Worm (Caenorhabditis elegans): ENCODE results near the gene tut-1.

Gene tut-1

DNA sequence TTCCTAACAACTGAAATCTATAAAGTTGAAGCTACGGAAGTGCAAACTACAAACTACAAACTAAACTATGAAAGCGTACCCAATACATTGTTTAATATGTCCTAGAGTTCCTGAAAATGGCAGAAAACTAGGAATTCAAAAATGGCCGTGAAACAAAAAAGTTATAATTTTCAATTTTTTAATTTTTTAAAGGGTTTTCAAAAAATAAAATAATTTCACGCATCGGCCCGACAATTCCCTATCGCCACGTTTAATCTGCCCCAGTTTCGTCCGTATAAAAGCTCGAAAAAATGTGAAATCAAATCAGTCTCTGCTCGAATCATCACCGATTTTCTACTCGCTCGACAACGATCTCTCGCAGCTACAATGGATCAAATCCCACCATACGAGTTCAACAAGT lies 37.2 kb upstream of the tut-1 start, which contains the start of gene Y38C1AA.7:
Gene Y38C1AA.7, plus strand, starts transcription at position 301 of the 400 bp plus-strand sequence.
- TF ChIP-seq xbp-1 (tag; optimal IDR thresholded peaks at IDR 0.05), result no peak
- no peak for TF ChIP-seq fkh-4 (tag; optimal IDR thresholded peaks at IDR 0.05; ENCODE audit: borderline replicate concordance)
- TF ChIP-seq C34B4.2 (tag; optimal IDR thresholded peaks at IDR 0.05), result no peak
- TF ChIP-seq dsc-1 (tag; optimal IDR thresholded peaks at IDR 0.05), result no peak
- TF ChIP-seq lin-39 (tag; optimal IDR thresholded peaks at IDR 0.05), result no peak
- no peak for TF ChIP-seq sptf-1 (tag; optimal IDR thresholded peaks at IDR 0.05)

ce11 chrIV:157809-158208 lies 36.3 kb upstream of the tut-1 start, which contains the start of gene gegf-1:
gegf-1 (minus strand) TSS chrIV:157909.
- TF ChIP-seq dsc-1 (tag; optimal IDR thresholded peaks at IDR 0.05), result no peak
- TF ChIP-seq blmp-1 (tag; optimal IDR thresholded peaks at IDR 0.05), result no peak
- no peak for TF ChIP-seq C04F5.9 (tag; optimal IDR thresholded peaks at IDR 0.05)
- no peak for TF ChIP-seq tlp-1 (tag; optimal IDR thresholded peaks at IDR 0.05)
- TF ChIP-seq grh-1 (GFP tag; IDR thresholded peaks at IDR 0.05), result no peak
- TF ChIP-seq xbp-1 (tag; optimal IDR thresholded peaks at IDR 0.05), result no peak
- no peak for TF ChIP-seq ceh-82 (tag; optimal IDR thresholded peaks at IDR 0.05)
- no peak for TF ChIP-seq nhr-84 (tag; optimal IDR thresholded peaks at IDR 0.05)
- no peak for TF ChIP-seq hlh-17 (GFP tag; optimal IDR thresholded peaks at IDR 0.05; ENCODE audit: borderline replicate concordance)
- no peak for TF ChIP-seq rnt-1 (tag; optimal IDR thresholded peaks at IDR 0.05)
- TF ChIP-seq mef-2 (tag; optimal IDR thresholded peaks at IDR 0.05), result no peak
- no peak for TF ChIP-seq vab-15 (tag; optimal IDR thresholded peaks at IDR 0.05)
- TF ChIP-seq ceh-90 (tag; optimal IDR thresholded peaks at IDR 0.05), result no peak
- TF ChIP-seq nhr-77 (tag; optimal IDR thresholded peaks at IDR 0.05), result no peak
- no peak for TF ChIP-seq skn-1 (tag; optimal IDR thresholded peaks at IDR 0.05)
- no peak for TF ChIP-seq elt-3 (tag; optimal IDR thresholded peaks at IDR 0.05)

ce11 chrIV:149794-150193 lies 28.3 kb upstream of the tut-1 start:
- TF ChIP-seq lin-15B (tag; optimal IDR thresholded peaks at IDR 0.05), result no peak
- no peak for TF ChIP-seq fkh-8 (tag; optimal IDR thresholded peaks at IDR 0.05)
- no peak for TF ChIP-seq irx-1 (tag; optimal IDR thresholded peaks at IDR 0.05)
- no peak for TF ChIP-seq hpl-2 (GFP tag; optimal IDR thresholded peaks at IDR 0.05)
- TF ChIP-seq sox-4 (tag; optimal IDR thresholded peaks at IDR 0.05), result no peak
- TF ChIP-seq nhr-84 (tag; optimal IDR thresholded peaks at IDR 0.05), result no peak
- no peak for TF ChIP-seq lir-3 (tag; optimal IDR thresholded peaks at IDR 0.05; ENCODE audit: poor library complexity)
- no peak for TF ChIP-seq mdl-1 (tag; optimal IDR thresholded peaks at IDR 0.05)

DNA sequence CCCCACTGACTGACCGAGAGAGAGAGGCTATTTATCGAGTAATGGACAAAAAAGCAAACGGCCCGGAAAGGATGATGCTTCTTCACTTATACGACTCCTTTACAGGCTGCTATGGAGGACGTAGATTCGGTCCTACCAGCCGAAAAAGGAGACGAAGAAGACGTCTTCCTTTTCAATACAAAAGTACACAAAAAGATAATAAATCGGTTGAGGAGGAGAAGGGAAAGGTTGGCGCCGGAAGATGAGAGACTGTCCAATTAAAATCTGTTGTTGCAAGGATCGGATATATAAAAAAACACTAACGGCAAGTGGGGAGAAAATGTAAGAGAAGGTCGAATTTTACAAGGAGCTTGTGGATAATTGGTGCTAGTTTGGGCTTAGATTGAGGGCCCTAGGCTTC lies 27.2 kb upstream of the tut-1 start:
- TF ChIP-seq lin-14 (GFP tag; optimal IDR thresholded peaks at IDR 0.05) (no peak), sptf-1 (tag; optimal IDR thresholded peaks at IDR 0.05) (no peak), mdl-1 (tag; optimal IDR thresholded peaks at IDR 0.05) (no peak), ceh-63 (GFP tag; optimal IDR thresholded peaks at IDR 0.05) (no peak), blmp-1 (tag; optimal IDR thresholded peaks at IDR 0.05) (peak; percentile 5)

DNA sequence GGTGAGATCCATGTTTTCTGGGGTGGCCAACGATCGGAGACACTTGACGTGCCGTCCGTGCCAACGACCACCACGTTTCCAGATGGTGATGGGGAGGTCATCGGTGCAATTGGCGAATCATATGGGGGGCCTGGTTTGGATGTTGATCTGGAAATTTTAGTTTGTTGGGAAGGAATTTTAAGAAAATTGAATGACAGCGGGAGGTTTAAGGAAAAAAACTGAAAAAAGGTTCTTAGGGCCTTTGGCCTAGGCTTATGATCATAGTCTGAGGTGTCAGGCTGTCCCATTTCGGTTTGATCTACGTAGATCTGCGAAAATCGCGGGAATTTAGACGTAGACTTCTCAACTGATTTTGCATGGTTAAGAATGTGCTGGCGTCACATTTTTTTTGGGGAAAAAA lies 26.3 kb upstream of the tut-1 start, which contains the start of gene col-99:
Gene col-99, minus strand, starts transcription at position 101 of the 400 bp plus-strand sequence.
- no peak for TF ChIP-seq hlh-17 (GFP tag; optimal IDR thresholded peaks at IDR 0.05; ENCODE audit: borderline replicate concordance)

DNA sequence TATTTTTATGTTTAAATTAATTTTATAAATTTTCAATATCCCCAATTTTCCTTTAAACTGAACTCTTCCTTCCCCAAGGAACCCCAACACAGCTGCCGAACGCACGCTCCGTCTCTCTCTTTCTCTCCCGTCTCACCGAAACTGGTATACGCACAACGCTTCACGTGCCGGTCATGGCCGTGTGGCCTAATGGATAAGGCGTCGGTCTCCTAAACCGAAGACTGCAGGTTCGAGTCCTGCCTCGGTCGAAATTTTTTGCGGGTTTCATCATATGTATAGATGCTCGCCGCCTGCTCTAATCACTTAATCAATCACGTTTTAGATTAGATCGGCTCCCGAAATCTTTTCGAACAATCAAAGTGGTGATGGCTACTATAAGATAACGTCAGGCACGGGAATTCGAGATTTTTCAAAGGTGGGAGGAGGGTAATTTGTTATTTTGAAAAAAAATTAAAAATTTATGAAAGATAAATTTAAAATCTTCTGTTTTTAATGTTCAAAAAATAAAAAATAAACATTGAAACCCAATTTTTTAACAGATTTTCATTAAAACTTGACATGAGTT lies 22.4 kb upstream of the tut-1 start:
- TF ChIP-seq C34B4.2 (tag; optimal IDR thresholded peaks at IDR 0.05) (no peak), unc-62 (GFP tag; optimal IDR thresholded peaks at IDR 0.05) (no peak), lin-13 (GFP tag; optimal IDR thresholded peaks at IDR 0.05) (peak; percentile 33), tbx-2 (tag; optimal IDR thresholded peaks at IDR 0.05) (peak; percentile 44), fkh-10 (GFP tag; optimal IDR thresholded peaks at IDR 0.05) (peak; percentile 39), nhr-12 (tag; optimal IDR thresholded peaks at IDR 0.05) (no peak), isw-1 (GFP tag; IDR thresholded peaks at IDR 0.05) (peak; percentile 4; the same call in 1 of the 2 replicates), nhr-76 (tag; optimal IDR thresholded peaks at IDR 0.05) (no peak), Y116A8C.19 (tag; optimal IDR thresholded peaks at IDR 0.05; ENCODE audit: borderline replicate concordance) (no peak), nhr-28 (tag; optimal IDR thresholded peaks at IDR 0.05) (no peak), zip-4 (GFP tag; optimal IDR thresholded peaks at IDR 0.05) (peak; percentile 1), unc-30 (tag; optimal IDR thresholded peaks at IDR 0.05) (no peak), nhr-20 (tag; optimal IDR thresholded peaks at IDR 0.05) (peak; percentile 55), nhr-19 (GFP tag; conservative IDR thresholded peaks at IDR 0.05) (peak; percentile 58), nhr-77 (tag; optimal IDR thresholded peaks at IDR 0.05) (peak; percentile 52), unc-130 (tag; optimal IDR thresholded peaks at IDR 0.05) (peak; percentile 74), fos-1 (tag; optimal IDR thresholded peaks at IDR 0.05) (peak; percentile 39)
